Worm (Caenorhabditis elegans): ENCODE measurements around the gene frpr-1.

ce11 chrX:8089916-8090315 is 39.5 kb downstream of the frpr-1 start:
- TF ChIP-seq flt-1 (GFP tag; IDR thresholded peaks at IDR 0.05) (no peak), ama-1 (optimal IDR thresholded peaks at IDR 0.05) (no peak), ets-7 (tag; optimal IDR thresholded peaks at IDR 0.05) (no peak), tbx-11 (GFP tag; IDR thresholded peaks at IDR 0.05) (no peak), hmg-4 (GFP tag; optimal IDR thresholded peaks at IDR 0.05) (no peak), scrt-1 (GFP tag; IDR thresholded peaks at IDR 0.05) (no peak), ceh-13 (GFP tag; optimal IDR thresholded peaks at IDR 0.05) (no peak), F13C5.2 (tag; optimal IDR thresholded peaks at IDR 0.05) (no peak), pes-1 (GFP tag; IDR thresholded peaks at IDR 0.05) (no peak)
